Worm (Caenorhabditis elegans) whole organism, L2 larva: Measurements from ENCODE around the gene nduv-3.

Experiments
- ama-1 ChIP-seq: fragments of 150-350 bp; optimal IDR thresholded peaks from 2 replicates; lab custom pipeline; 2018; ENCODE audit warnings: inconsistent platforms
- crh-2 ChIP-seq: sonication (generic microtip); optimal IDR thresholded peaks from 2 replicates; lab custom pipeline; 2017; ENCODE audit warnings: missing biosample characterization, missing genetic modification characterization

DNA sequence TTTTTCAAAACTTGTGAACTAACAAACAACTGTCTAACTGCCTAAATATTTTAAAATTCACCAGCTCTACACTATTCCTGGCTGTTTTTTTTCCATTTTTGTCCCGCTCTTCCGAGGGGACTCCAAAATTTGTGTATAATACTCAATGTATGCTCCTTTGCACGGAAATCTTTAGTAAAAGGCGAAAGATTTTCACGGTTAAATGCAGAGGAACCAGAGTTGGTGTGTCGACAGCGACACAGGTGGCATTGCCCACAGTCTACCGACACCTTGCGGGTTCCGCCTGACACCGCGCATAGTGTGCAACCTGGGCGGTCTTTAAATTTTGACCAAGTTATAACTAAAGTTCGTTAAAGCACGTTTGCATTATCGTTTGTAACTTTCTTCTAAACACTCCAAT is 13.9 kb downstream of the nduv-3 start:
- TF ChIP-seq ama-1 (lab: Kevin White, UChicago) (no peak), crh-2 (no peak)
